Worm (Caenorhabditis elegans) whole organism, midembryonic: Measurements from ENCODE around the gene srz-1.

Source experiments
- T22C8.4 ChIP-seq: fragments of 200-800 bp; sonication (Bioruptor generic); IDR thresholded peaks from 2 replicates; pipeline ENCODE4 v1.3.6; 2022; ENCODE audit warnings: missing genetic modification characterization, missing compliant biosample characterization
- cog-1 ChIP-seq: sonication (generic microtip); optimal IDR thresholded peaks from 2 replicates; lab custom pipeline; 2016; ENCODE audit warnings: missing genetic modification characterization, missing compliant biosample characterization
- flt-1 ChIP-seq: fragments of 200-800 bp; sonication (Bioruptor generic); IDR thresholded peaks from 2 replicates; pipeline ENCODE4 v1.3.6; 2022; ENCODE audit warnings: missing genetic modification characterization, missing compliant biosample characterization
- klf-2 ChIP-seq: fragments of 200-800 bp; sonication (Bioruptor generic); conservative IDR thresholded peaks from 2 replicates; pipeline ENCODE4 v1.3.6; 2022; ENCODE audit warnings: missing genetic modification reagents, missing genetic modification characterization, missing compliant biosample characterization
- med-1 ChIP-seq: sonication (generic microtip); optimal IDR thresholded peaks from 2 replicates; lab custom pipeline; 2017; ENCODE audit warnings: missing genetic modification characterization, mild to moderate bottlenecking, missing compliant biosample characterization, antibody characterized with exemption, missing genetic modification reagents; ENCODE audit not compliant: insufficient read depth
- ref-1 ChIP-seq: fragments of 200-800 bp; sonication (Bioruptor generic); conservative IDR thresholded peaks from 2 replicates; pipeline ENCODE4 v1.3.6; 2022; ENCODE audit warnings: missing genetic modification reagents, missing genetic modification characterization, missing compliant biosample characterization
- tab-1 ChIP-seq: fragments of 200-800 bp; sonication (Bioruptor generic); IDR thresholded peaks from 2 replicates; pipeline ENCODE4 v1.3.6; 2022; ENCODE audit warnings: missing genetic modification characterization, missing compliant biosample characterization
- ztf-23 ChIP-seq: fragments of 200-800 bp; sonication (Bioruptor generic); IDR thresholded peaks from 2 replicates; pipeline ENCODE4 v1.3.6; 2022; ENCODE audit warnings: missing genetic modification reagents, missing genetic modification characterization, missing compliant biosample characterization
- ztf-29 ChIP-seq: fragments of 200-800 bp; sonication (Bioruptor generic); IDR thresholded peaks from 2 replicates; pipeline ENCODE4 v1.3.6; 2022; ENCODE audit warnings: missing genetic modification reagents, missing genetic modification characterization, missing compliant biosample characterization

Gene srz-1

ce11 chrV:16675553-16675952, at the start of gene srz-1:
TSS of gene srz-1 (plus strand) at chrV:16675853.
- TF ChIP-seq klf-2 (GFP tag; lab: Robert Waterston, UW) (no peak), ref-1 (GFP tag; lab: Robert Waterston, UW) (no peak), ztf-23 (GFP tag; lab: Robert Waterston, UW) (no peak), cog-1 (no peak)

ce11 chrV:16627962-16628361, 47.7 kb upstream of the srz-1 start, which contains the start of gene oac-53:
TSS of gene oac-53 (minus strand) at chrV:16627970.
- TF ChIP-seq tab-1 (GFP tag; lab: Robert Waterston, UW) (no peak), ref-1 (GFP tag; lab: Robert Waterston, UW) (no peak), ztf-29 (GFP tag; lab: Robert Waterston, UW) (no peak), T22C8.4 (GFP tag; lab: Robert Waterston, UW) (no peak), flt-1 (GFP tag; lab: Robert Waterston, UW) (no peak), ztf-23 (GFP tag; lab: Robert Waterston, UW) (no peak), cog-1 (no peak), med-1 (GFP tag; lab: Kevin White, UChicago) (no peak), klf-2 (GFP tag; lab: Robert Waterston, UW) (no peak)

- TF ChIP-seq flt-1 (GFP tag; lab: Robert Waterston, UW) (no peak), med-1 (GFP tag; lab: Kevin White, UChicago) (no peak), tab-1 (GFP tag; lab: Robert Waterston, UW) (no peak), ref-1 (GFP tag; lab: Robert Waterston, UW) (no peak), klf-2 (GFP tag; lab: Robert Waterston, UW) (no peak), T22C8.4 (GFP tag; lab: Robert Waterston, UW) (no peak), ztf-29 (GFP tag; lab: Robert Waterston, UW) (no peak), cog-1 (no peak), ztf-23 (GFP tag; lab: Robert Waterston, UW) (no peak)
Observed at ce11 chrV:16628991-16629390, 46.7 kb upstream of the srz-1 start, which contains the start of gene W06G6.2. TSS of gene W06G6.2 (plus strand) at chrV:16629291.

- TF ChIP-seq klf-2 (GFP tag; lab: Robert Waterston, UW), result no peak
- TF ChIP-seq flt-1 (GFP tag; lab: Robert Waterston, UW), result no peak
- no peak for TF ChIP-seq ref-1 (GFP tag; lab: Robert Waterston, UW)
- no peak for TF ChIP-seq ztf-29 (GFP tag; lab: Robert Waterston, UW)
- TF ChIP-seq ztf-23 (GFP tag; lab: Robert Waterston, UW), result no peak
- no peak for TF ChIP-seq med-1 (GFP tag; lab: Kevin White, UChicago)
- no peak for TF ChIP-seq tab-1 (GFP tag; lab: Robert Waterston, UW)
- no peak for TF ChIP-seq T22C8.4 (GFP tag; lab: Robert Waterston, UW)
- no peak for TF ChIP-seq cog-1
Observed at ce11 chrV:16629600-16629999, 46.1 kb upstream of the srz-1 start, which contains the start of gene srd-21. TSS of gene srd-21 (plus strand) at chrV:16629900.

- TF ChIP-seq tab-1 (GFP tag; lab: Robert Waterston, UW) (no peak), ztf-29 (GFP tag; lab: Robert Waterston, UW) (no peak), med-1 (GFP tag; lab: Kevin White, UChicago) (no peak), ref-1 (GFP tag; lab: Robert Waterston, UW) (no peak)
Observed at ce11 chrV:16635911-16636310, 39.7 kb upstream of the srz-1 start, which contains the start of gene mltn-11. TSS of gene mltn-11 (plus strand) at chrV:16636186.

ce11 chrV:16638204-16638603, 37.4 kb upstream of the srz-1 start, which contains the start of gene srw-76:
TSS of gene srw-76 (minus strand) at chrV:16638304.
- no peak for TF ChIP-seq cog-1
- no peak for TF ChIP-seq ztf-29 (GFP tag; lab: Robert Waterston, UW)
- TF ChIP-seq med-1 (GFP tag; lab: Kevin White, UChicago), result no peak
- TF ChIP-seq ztf-23 (GFP tag; lab: Robert Waterston, UW), result no peak
- no peak for TF ChIP-seq klf-2 (GFP tag; lab: Robert Waterston, UW)
- TF ChIP-seq ref-1 (GFP tag; lab: Robert Waterston, UW), result no peak
- no peak for TF ChIP-seq flt-1 (GFP tag; lab: Robert Waterston, UW)
- no peak for TF ChIP-seq T22C8.4 (GFP tag; lab: Robert Waterston, UW)
- no peak for TF ChIP-seq tab-1 (GFP tag; lab: Robert Waterston, UW)

ce11 chrV:16640366-16640765, 35.3 kb upstream of the srz-1 start:
- TF ChIP-seq klf-2 (GFP tag; lab: Robert Waterston, UW) (no peak), flt-1 (GFP tag; lab: Robert Waterston, UW) (no peak), ztf-29 (GFP tag; lab: Robert Waterston, UW) (no peak), ztf-23 (GFP tag; lab: Robert Waterston, UW) (no peak), cog-1 (no peak), ref-1 (GFP tag; lab: Robert Waterston, UW) (no peak), T22C8.4 (GFP tag; lab: Robert Waterston, UW) (no peak), med-1 (GFP tag; lab: Kevin White, UChicago) (no peak), tab-1 (GFP tag; lab: Robert Waterston, UW) (no peak)

ce11 chrV:16643558-16643957, 32.1 kb upstream of the srz-1 start, which contains the start of gene srw-77:
TSS of gene srw-77 (minus strand) at chrV:16643658.
- TF ChIP-seq T22C8.4 (GFP tag; lab: Robert Waterston, UW) (no peak), klf-2 (GFP tag; lab: Robert Waterston, UW) (no peak), tab-1 (GFP tag; lab: Robert Waterston, UW) (no peak), med-1 (GFP tag; lab: Kevin White, UChicago) (no peak), ztf-23 (GFP tag; lab: Robert Waterston, UW) (no peak), flt-1 (GFP tag; lab: Robert Waterston, UW) (no peak), ztf-29 (GFP tag; lab: Robert Waterston, UW) (no peak), cog-1 (no peak), ref-1 (GFP tag; lab: Robert Waterston, UW) (no peak)

- TF ChIP-seq med-1 (GFP tag; lab: Kevin White, UChicago), result no peak
- no peak for TF ChIP-seq ztf-29 (GFP tag; lab: Robert Waterston, UW)
- no peak for TF ChIP-seq flt-1 (GFP tag; lab: Robert Waterston, UW)
- no peak for TF ChIP-seq tab-1 (GFP tag; lab: Robert Waterston, UW)
- TF ChIP-seq ztf-23 (GFP tag; lab: Robert Waterston, UW), result no peak
- no peak for TF ChIP-seq cog-1
- no peak for TF ChIP-seq T22C8.4 (GFP tag; lab: Robert Waterston, UW)
- TF ChIP-seq klf-2 (GFP tag; lab: Robert Waterston, UW), result no peak
- no peak for TF ChIP-seq ref-1 (GFP tag; lab: Robert Waterston, UW)
Observed at ce11 chrV:16645201-16645940, 30.3 kb upstream of the srz-1 start, which contains the start of gene W06G6.17. TSS of gene W06G6.17 (minus strand) at chrV:16645251.
